Fruit fly (Drosophila melanogaster) whole organism, embryonic: ENCODE measurements around the gene dpr20.

ENCODE experiments used
- C15 ChIP-seq: fragments of 200-800 bp; sonication (Bioruptor generic); IDR thresholded peaks from 3 replicates; pipeline ENCODE4 v1.3.6; 2022; ENCODE audit warnings: missing biosample characterization, missing genetic modification characterization
- CG12391 ChIP-seq: fragments of 200-800 bp; sonication (Bioruptor generic); optimal IDR thresholded peaks from 3 replicates; lab custom pipeline; 2018; ENCODE audit warnings: missing biosample characterization, mild to moderate bottlenecking, missing genetic modification characterization, moderate library complexity
- CG12744 ChIP-seq: fragments of 200-800 bp; sonication (Bioruptor generic); optimal IDR thresholded peaks from 2 replicates; lab custom pipeline; 2016; ENCODE audit warnings: missing biosample characterization, missing genetic modification characterization
- CG13123 ChIP-seq: fragments of 200-800 bp; sonication (Bioruptor generic); optimal IDR thresholded peaks from 2 replicates; lab custom pipeline; 2016; ENCODE audit warnings: missing biosample characterization, missing genetic modification characterization
- CG15269 ChIP-seq: fragments of 200-800 bp; sonication (Bioruptor generic); optimal IDR thresholded peaks from 2 replicates; lab custom pipeline; 2018; ENCODE audit warnings: missing biosample characterization, mild to moderate bottlenecking, missing genetic modification characterization, moderate library complexity
- CG1529 ChIP-seq: fragments of 200-800 bp; sonication (Bioruptor generic); optimal IDR thresholded peaks from 3 replicates; lab custom pipeline; 2018; ENCODE audit warnings: missing biosample characterization, missing genetic modification characterization
- CG1603 ChIP-seq: fragments of 200-800 bp; sonication (Bioruptor generic); optimal IDR thresholded peaks from 2 replicates; lab custom pipeline; 2019; ENCODE audit warnings: missing biosample characterization, mild to moderate bottlenecking, missing genetic modification characterization, moderate library complexity
- CG17361 ChIP-seq: fragments of 200-800 bp; sonication (Bioruptor generic); IDR thresholded peaks from 3 replicates; pipeline ENCODE4 v1.3.6; 2022; ENCODE audit warnings: missing biosample characterization, missing genetic modification characterization
- CG2678 ChIP-seq: fragments of 200-800 bp; sonication (Bioruptor generic); optimal IDR thresholded peaks from 3 replicates; lab custom pipeline; 2019; ENCODE audit warnings: missing biosample characterization, mild to moderate bottlenecking, missing genetic modification characterization, moderate library complexity
- CG3407 ChIP-seq: fragments of 200-800 bp; sonication (Bioruptor generic); optimal IDR thresholded peaks from 2 replicates; lab custom pipeline; 2018; ENCODE audit warnings: missing biosample characterization, mild to moderate bottlenecking, missing genetic modification characterization
- CG3995 ChIP-seq: fragments of 200-800 bp; sonication (Bioruptor generic); optimal IDR thresholded peaks from 3 replicates; lab custom pipeline; 2016; ENCODE audit warnings: missing biosample characterization, missing genetic modification characterization
- CG4360 ChIP-seq: fragments of 200-800 bp; sonication (Bioruptor generic); IDR thresholded peaks from 2 replicates; pipeline ENCODE4 v1.3.6; 2022; ENCODE audit warnings: missing biosample characterization, missing genetic modification characterization
- CG7786 ChIP-seq: fragments of 200-800 bp; sonication (Bioruptor generic); optimal IDR thresholded peaks from 2 replicates; lab custom pipeline; 2016; ENCODE audit warnings: missing biosample characterization, missing genetic modification characterization
- CG8281 ChIP-seq: fragments of 200-800 bp; sonication (Bioruptor generic); optimal IDR thresholded peaks from 2 replicates; lab custom pipeline; 2018; ENCODE audit warnings: missing biosample characterization, mild to moderate bottlenecking, missing genetic modification characterization, moderate library complexity
- CG9437 ChIP-seq: fragments of 200-800 bp; sonication (Bioruptor generic); optimal IDR thresholded peaks from 2 replicates; lab custom pipeline; 2018; ENCODE audit warnings: missing biosample characterization, mild to moderate bottlenecking, missing genetic modification characterization
- CHES-1-like ChIP-seq: fragments of 200-800 bp; sonication (Bioruptor generic); optimal IDR thresholded peaks from 2 replicates; lab custom pipeline; 2016; ENCODE audit warnings: missing biosample characterization, missing genetic modification characterization
- D ChIP-seq, 2 experiments: fragments of 200-800 bp in 1 of 2; fragments of >200 bp in 1 of 2; sonication (Bioruptor generic) in 1 of 2; optimal IDR thresholded peaks; 2 replicates in 1 of 2; 3 replicates in 1 of 2; lab custom pipeline; 2017; ENCODE audit warnings: mild to moderate bottlenecking in 1 of 2, missing biosample characterization in 1 of 2, missing genetic modification characterization in 1 of 2, missing genetic modification reagents in 1 of 2
- Dip2 ChIP-seq: fragments of 200-800 bp; sonication (Bioruptor generic); IDR thresholded peaks from 2 replicates; pipeline ENCODE4 v1.3.6; 2022; ENCODE audit warnings: missing biosample characterization, missing genetic modification characterization
- Dll ChIP-seq: fragments of 200-800 bp; sonication (Bioruptor generic); IDR thresholded peaks from 4 replicates; pipeline ENCODE4 v1.3.6; 2022; ENCODE audit warnings: missing biosample characterization, missing genetic modification characterization; ENCODE audit not compliant: partially characterized antibody
- Dp ChIP-seq: fragments of 200-800 bp; sonication (Bioruptor generic); optimal IDR thresholded peaks from 2 replicates; lab custom pipeline; 2018; ENCODE audit warnings: missing biosample characterization, mild to moderate bottlenecking, missing genetic modification characterization, moderate library complexity
- E2f1 ChIP-seq: fragments of 200-800 bp; sonication (Bioruptor generic); IDR thresholded peaks from 2 replicates; pipeline ENCODE4 v1.3.6; 2022; ENCODE audit warnings: missing biosample characterization, missing genetic modification characterization
- Eip74EF ChIP-seq, 2 experiments: fragments of 200-800 bp in 1 of 2; fragments of >200 bp in 1 of 2; sonication (Bioruptor generic) in 1 of 2; optimal IDR thresholded peaks; 2 replicates each; lab custom pipeline; 2017 to 2019; ENCODE audit warnings: missing biosample characterization in 2 of 2, missing genetic modification characterization in 2 of 2, mild to moderate bottlenecking in 1 of 2, moderate library complexity in 1 of 2
- Fer3 ChIP-seq: fragments of 200-800 bp; sonication (Bioruptor generic); optimal IDR thresholded peaks from 2 replicates; lab custom pipeline; 2018; ENCODE audit warnings: missing biosample characterization, mild to moderate bottlenecking, missing genetic modification characterization, moderate library complexity
- HLH4C ChIP-seq: fragments of 200-800 bp; sonication (Bioruptor generic); IDR thresholded peaks from 3 replicates; pipeline ENCODE4 v1.3.6; 2022; ENCODE audit warnings: missing biosample characterization, missing genetic modification characterization; ENCODE audit not compliant: partially characterized antibody
- Hr78 ChIP-seq, 2 experiments: fragments of 200-800 bp in 1 of 2; fragments of >200 bp in 1 of 2; sonication (Bioruptor generic) in 1 of 2; optimal IDR thresholded peaks; 2 replicates each; lab custom pipeline; 2017 to 2019; ENCODE audit warnings: missing biosample characterization in 2 of 2, missing genetic modification characterization in 2 of 2, mild to moderate bottlenecking in 1 of 2, moderate library complexity in 1 of 2
- Hsf ChIP-seq: fragments of 200-800 bp; sonication (Bioruptor generic); optimal IDR thresholded peaks from 3 replicates; lab custom pipeline; 2016; ENCODE audit warnings: missing biosample characterization, missing genetic modification characterization
- MBD-R2 ChIP-seq: fragments of 200-800 bp; sonication (Bioruptor generic); IDR thresholded peaks from 2 replicates; pipeline ENCODE4 v1.3.6; 2022; ENCODE audit warnings: missing biosample characterization, missing genetic modification characterization
- NK7.1 ChIP-seq: fragments of 200-800 bp; sonication (Bioruptor generic); optimal IDR thresholded peaks from 3 replicates; lab custom pipeline; 2016; ENCODE audit warnings: missing biosample characterization, missing genetic modification characterization
- Optix ChIP-seq: fragments of 200-800 bp; sonication (Bioruptor generic); IDR thresholded peaks from 3 replicates; pipeline ENCODE4 v1.3.6; 2022; ENCODE audit warnings: missing biosample characterization, missing genetic modification characterization
- PHDP ChIP-seq: fragments of 200-800 bp; sonication (Bioruptor generic); optimal IDR thresholded peaks from 3 replicates; lab custom pipeline; 2018; ENCODE audit warnings: missing biosample characterization, mild to moderate bottlenecking, missing genetic modification characterization, moderate library complexity
- Taf1 ChIP-seq: fragments of 200-800 bp; sonication (Bioruptor generic); IDR thresholded peaks from 2 replicates; pipeline ENCODE4 v1.3.6; 2022; ENCODE audit warnings: missing biosample characterization, missing genetic modification characterization
- Usf ChIP-seq: fragments of 200-800 bp; sonication (Bioruptor generic); optimal IDR thresholded peaks from 2 replicates; lab custom pipeline; 2017; ENCODE audit warnings: missing genotype, missing biosample characterization, missing genetic modification characterization
- ase ChIP-seq: fragments of 200-800 bp; sonication (Bioruptor generic); IDR thresholded peaks from 3 replicates; pipeline ENCODE4 v1.3.6; 2022; ENCODE audit warnings: missing biosample characterization, missing genetic modification characterization
- chn ChIP-seq: fragments of 200-800 bp; sonication (Bioruptor generic); optimal IDR thresholded peaks from 2 replicates; lab custom pipeline; 2016; ENCODE audit warnings: missing biosample characterization, missing genetic modification characterization
- da ChIP-seq: fragments of 200-800 bp; sonication (Bioruptor generic); optimal IDR thresholded peaks from 2 replicates; lab custom pipeline; 2016; ENCODE audit warnings: missing biosample characterization, missing genetic modification characterization
- en ChIP-seq: fragments of 200-800 bp; sonication (Bioruptor generic); optimal IDR thresholded peaks from 2 replicates; lab custom pipeline; 2016; ENCODE audit warnings: missing biosample characterization, missing genetic modification characterization
- exex ChIP-seq: fragments of 200-800 bp; sonication (Bioruptor generic); optimal IDR thresholded peaks from 4 replicates; lab custom pipeline; 2018; ENCODE audit warnings: missing biosample characterization, mild to moderate bottlenecking, missing genetic modification characterization, moderate library complexity
- fd3F ChIP-seq: fragments of 200-800 bp; sonication (Bioruptor generic); optimal IDR thresholded peaks from 2 replicates; lab custom pipeline; 2018; ENCODE audit warnings: missing biosample characterization, mild to moderate bottlenecking, missing genetic modification characterization, moderate library complexity
- grau ChIP-seq: fragments of 200-800 bp; optimal IDR thresholded peaks from 3 replicates; lab custom pipeline; 2019; ENCODE audit warnings: missing biosample characterization, mild to moderate bottlenecking, missing genetic modification characterization, moderate library complexity
- hkb ChIP-seq, 2 experiments: fragments of 200-800 bp in 1 of 2; fragments of >200 bp in 1 of 2; sonication (Bioruptor generic) in 1 of 2; IDR thresholded peaks in 1 of 2; optimal IDR thresholded peaks in 1 of 2; 2 replicates each; pipeline versions ENCODE4 v1.3.6 to Lab custom; 2017 to 2022; ENCODE audit warnings: missing biosample characterization in 1 of 2, missing genetic modification characterization in 1 of 2
- ind ChIP-seq: fragments of 200-800 bp; sonication (Bioruptor generic); optimal IDR thresholded peaks from 3 replicates; lab custom pipeline; 2016; ENCODE audit warnings: missing biosample characterization, missing genetic modification characterization
- lbe ChIP-seq: fragments of 200-800 bp; sonication (Bioruptor generic); optimal IDR thresholded peaks from 2 replicates; lab custom pipeline; 2016; ENCODE audit warnings: missing biosample characterization, mild to moderate bottlenecking, missing genetic modification characterization
- peb ChIP-seq: fragments of 200-800 bp; sonication (Bioruptor generic); IDR thresholded peaks from 2 replicates; pipeline ENCODE4 v1.3.6; 2022; ENCODE audit warnings: missing biosample characterization, missing genetic modification characterization
- ranshi ChIP-seq: fragments of 200-800 bp; sonication (Bioruptor generic); IDR thresholded peaks from 2 replicates; pipeline ENCODE4 v1.3.6; 2022; ENCODE audit warnings: missing biosample characterization, missing genetic modification characterization
- ro ChIP-seq: fragments of 200-800 bp; sonication (Bioruptor generic); IDR thresholded peaks from 2 replicates; pipeline ENCODE4 v1.3.6; 2022; ENCODE audit warnings: missing biosample characterization, missing genetic modification characterization
- row ChIP-seq: fragments of 200-800 bp; sonication (Bioruptor generic); IDR thresholded peaks from 3 replicates; pipeline ENCODE4 v1.3.6; 2022; ENCODE audit warnings: missing biosample characterization, missing genetic modification characterization
- schlank ChIP-seq: fragments of 200-800 bp; sonication (Bioruptor generic); optimal IDR thresholded peaks from 2 replicates; lab custom pipeline; 2018; ENCODE audit warnings: missing biosample characterization, mild to moderate bottlenecking, missing genetic modification characterization
- shn ChIP-seq: fragments of 200-800 bp; sonication (Bioruptor generic); optimal IDR thresholded peaks from 3 replicates; lab custom pipeline; 2016; ENCODE audit warnings: missing biosample characterization, missing genetic modification characterization
- toy ChIP-seq: fragments of 200-800 bp; sonication (Bioruptor generic); IDR thresholded peaks from 2 replicates; pipeline ENCODE4 v1.3.6; 2022; ENCODE audit warnings: missing biosample characterization, missing genetic modification characterization

dpr20 gene

DNA sequence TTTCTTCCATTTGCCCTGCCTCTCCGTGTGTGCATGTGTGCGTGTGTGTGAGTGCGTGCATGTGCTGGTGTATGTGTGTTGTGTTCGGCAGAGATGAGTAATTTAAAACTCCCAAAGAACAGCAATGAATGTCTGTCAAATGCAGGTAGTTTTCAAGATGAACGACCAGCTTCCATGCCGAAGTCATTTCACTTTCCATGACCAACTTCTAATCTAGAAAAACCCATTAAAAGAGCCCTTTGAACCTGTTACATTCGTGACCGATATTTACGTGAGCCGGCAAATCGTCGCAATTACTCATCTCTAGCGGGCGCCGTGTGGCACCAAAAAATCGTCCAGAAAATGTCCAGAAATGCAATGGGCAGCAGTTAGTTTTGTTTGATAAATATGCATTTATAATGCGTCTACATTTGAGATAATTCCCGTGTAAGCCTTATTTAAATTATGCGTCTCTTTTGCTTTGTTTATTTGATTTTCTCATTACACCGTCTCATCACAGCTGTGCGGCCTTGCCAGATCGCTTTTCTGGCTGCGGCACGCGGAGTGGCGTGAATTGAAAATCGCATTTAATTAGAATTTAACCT is 15.4 kb upstream of the dpr20 start (continued):
- TF ChIP-seq CG12744 (GFP tag; lab: Kevin White, UChicago) (no peak), grau (peak; percentile 41), CG8281 (no peak), ase (GFP tag; lab: Robert Waterston, UW) (no peak), lbe (no peak), shn (peak; percentile 63), Dp (GFP tag; lab: Kevin White, UChicago) (peak; percentile 42), chn (peak; percentile 14), Eip74EF (GFP tag; optimal IDR thresholded peaks at IDR 0.05; lab: Kevin White, UChicago) (no peak), Hr78 (GFP tag; optimal IDR thresholded peaks at IDR 0.05; lab: Kevin White, UChicago) (no peak), CG3407 (GFP tag; lab: Kevin White, UChicago) (no peak), CG1529 (GFP tag; lab: Kevin White, UChicago) (no peak), PHDP (tag; lab: Kevin White, UChicago) (no peak), CG9437 (GFP tag; lab: Kevin White, UChicago) (peak; percentile 55), toy (GFP tag; lab: Robert Waterston, UW) (no peak), hkb (optimal IDR thresholded peaks at IDR 0.05; lab: Kevin White, UChicago) (peak; percentile 73), hkb (GFP tag; IDR thresholded peaks at IDR 0.05; lab: Robert Waterston, UW) (no peak), peb (GFP tag; lab: Robert Waterston, UW) (no peak), schlank (no peak), da (GFP tag; lab: Kevin White, UChicago) (peak; percentile 24), Dll (peak; percentile 84), D (optimal IDR thresholded peaks at IDR 0.05; lab: Kevin White, UChicago) (no peak), D (GFP tag; optimal IDR thresholded peaks at IDR 0.05; lab: Kevin White, UChicago) (no peak), fd3F (no peak), Taf1 (GFP tag; lab: Robert Waterston, UW) (0 out of 2 replicates have a peak, but pooled peaks have one; percentile 11), ranshi (GFP tag; lab: Robert Waterston, UW) (peak; percentile 26; the same call in 1 of the 2 replicates), row (GFP tag; lab: Robert Waterston, UW) (peak; percentile 81), Optix (GFP tag; lab: Robert Waterston, UW) (peak; percentile 54; the same call in 1 of the 3 replicates), CG3995 (GFP tag; lab: Kevin White, UChicago) (peak; percentile 78), CHES-1-like (GFP tag; lab: Kevin White, UChicago) (peak; percentile 80), Hsf (GFP tag; lab: Kevin White, UChicago) (peak; percentile 55), NK7.1 (GFP tag; lab: Kevin White, UChicago) (peak; percentile 26), ro (no peak), Dip2 (no peak), en (GFP tag; lab: Kevin White, UChicago) (no peak), CG17361 (GFP tag; lab: Robert Waterston, UW) (peak; percentile 71; the same call in 2 of the 3 replicates), CG15269 (tag; lab: Kevin White, UChicago) (peak; percentile 18), CG1603 (tag; lab: Kevin White, UChicago) (peak; percentile 35), exex (tag; lab: Kevin White, UChicago) (peak; percentile 7), CG4360 (GFP tag; lab: Robert Waterston, UW) (no peak), MBD-R2 (GFP tag; lab: Robert Waterston, UW) (peak; percentile 56), ind (GFP tag; lab: Kevin White, UChicago) (peak; percentile 49), CG7786 (peak; percentile 40), CG12391 (tag; lab: Kevin White, UChicago) (peak; percentile 11), E2f1 (GFP tag; lab: Robert Waterston, UW) (0 out of 2 replicates have a peak, but pooled peaks have one; percentile 17), CG13123 (GFP tag; lab: Kevin White, UChicago) (no peak), Usf (no peak), C15 (GFP tag; lab: Robert Waterston, UW) (no peak), CG2678 (peak; percentile 51), Fer3 (tag; lab: Kevin White, UChicago) (peak; percentile 12), HLH4C (GFP tag; lab: Robert Waterston, UW) (peak; percentile 75)
